Fruit fly (Drosophila melanogaster) whole organism: Measurements from ENCODE around the gene Cpr30F.

ENCODE experiments used
- CG8478 ChIP-seq: fragments of >200 bp; optimal IDR thresholded peaks from 2 replicates; lab custom pipeline; 2018; ENCODE audit warnings: inconsistent platforms
- Dll ChIP-seq: fragments of >200 bp; optimal IDR thresholded peaks from 2 replicates; lab custom pipeline; 2017
- EcR ChIP-seq, 2 experiments: fragments of >200 bp; optimal IDR thresholded peaks; 2 replicates each; lab custom pipeline; 2017; ENCODE audit warnings: missing biosample characterization in 2 of 2, missing genetic modification characterization in 2 of 2, missing genetic modification reagents in 2 of 2
- pan ChIP-seq: fragments of >200 bp; optimal IDR thresholded peaks from 2 replicates; lab custom pipeline; 2017
- psq ChIP-seq: fragments of >200 bp; optimal IDR thresholded peaks from 2 replicates; lab custom pipeline; 2017
- usp ChIP-seq: fragments of >200 bp; optimal IDR thresholded peaks from 2 replicates; lab custom pipeline; 2017; ENCODE audit warnings: missing biosample characterization, missing genetic modification characterization, mixed read lengths

The Cpr30F gene

dm6 chr2L:9933063-9933462 lies at the start of gene Cpr30F:
Gene Cpr30F, minus strand, starts transcription at chr2L:9933163.
- TF ChIP-seq EcR (GFP tag; optimal IDR thresholded peaks at IDR 0.05; lab: Kevin White, UChicago) (no peak), usp (no peak), pan (lab: Kevin White, UChicago) (no peak)

- TF ChIP-seq psq (lab: Kevin White, UChicago) (no peak), pan (lab: Kevin White, UChicago) (no peak), Dll (lab: Kevin White, UChicago) (no peak)
These were observed 49.6 kb upstream of the Cpr30F start for dm6 chr2L:9982516-9982915.

- TF ChIP-seq psq (lab: Kevin White, UChicago), result no peak
- TF ChIP-seq Dll (lab: Kevin White, UChicago), result no peak
- no peak for TF ChIP-seq CG8478
- no peak for TF ChIP-seq pan (lab: Kevin White, UChicago)
- no peak for TF ChIP-seq usp
- no peak for TF ChIP-seq EcR (GFP tag; optimal IDR thresholded peaks at IDR 0.05; lab: Kevin White, UChicago)
These were observed 48.8 kb upstream of the Cpr30F start for dm6 chr2L:9981809-9982208.

dm6 chr2L:9972624-9973023 lies 39.7 kb upstream of the Cpr30F start:
- TF ChIP-seq usp, result no peak
- TF ChIP-seq Dll (lab: Kevin White, UChicago), result no peak
- no peak for TF ChIP-seq psq (lab: Kevin White, UChicago)
- TF ChIP-seq EcR (GFP tag; optimal IDR thresholded peaks at IDR 0.05; lab: Kevin White, UChicago), result no peak
- no peak for TF ChIP-seq pan (lab: Kevin White, UChicago)
- no peak for TF ChIP-seq CG8478

- TF ChIP-seq CG8478, result no peak
- TF ChIP-seq Dll (lab: Kevin White, UChicago), result no peak
- TF ChIP-seq psq (lab: Kevin White, UChicago), result no peak
- no peak for TF ChIP-seq usp
- no peak for TF ChIP-seq pan (lab: Kevin White, UChicago)
- no peak for TF ChIP-seq EcR (GFP tag; optimal IDR thresholded peaks at IDR 0.05; lab: Kevin White, UChicago)
These were observed 35.3 kb upstream of the Cpr30F start for dm6 chr2L:9968201-9968727.

- TF ChIP-seq EcR (GFP tag; optimal IDR thresholded peaks at IDR 0.05; lab: Kevin White, UChicago), result no peak
- TF ChIP-seq pan (lab: Kevin White, UChicago), result no peak
- TF ChIP-seq CG8478, result no peak
- no peak for TF ChIP-seq usp
- TF ChIP-seq psq (lab: Kevin White, UChicago), result no peak
- no peak for TF ChIP-seq Dll (lab: Kevin White, UChicago)
These were observed 34.2 kb upstream of the Cpr30F start, which contains the start of the genes Dref and RpL13 for dm6 chr2L:9966983-9967737. Gene Dref, minus strand, starts transcription at chr2L:9967229. Gene RpL13, plus strand, starts transcription at chr2L:9967313.

dm6 chr2L:9963603-9964042 lies 30.7 kb upstream of the Cpr30F start, which contains the start of gene CG5850:
Gene CG5850, minus strand, starts transcription at chr2L:9963949.
- no peak for TF ChIP-seq psq (lab: Kevin White, UChicago)
- no peak for TF ChIP-seq usp
- TF ChIP-seq pan (lab: Kevin White, UChicago), result no peak
- no peak for TF ChIP-seq EcR (GFP tag; optimal IDR thresholded peaks at IDR 0.05; lab: Kevin White, UChicago)
- no peak for TF ChIP-seq Dll (lab: Kevin White, UChicago)
- TF ChIP-seq CG8478, result no peak

- TF ChIP-seq EcR (GFP tag; optimal IDR thresholded peaks at IDR 0.05; lab: Kevin White, UChicago) (no peak), CG8478 (no peak), pan (lab: Kevin White, UChicago) (no peak), usp (no peak), Dll (lab: Kevin White, UChicago) (no peak), psq (lab: Kevin White, UChicago) (no peak)
These were observed 27.8 kb upstream of the Cpr30F start for dm6 chr2L:9960758-9961157.

dm6 chr2L:9956993-9957652 lies 24.2 kb upstream of the Cpr30F start, which contains the start of the genes CG4658 and CG5846:
Gene CG4658, plus strand, starts transcription at chr2L:9957132.
Gene CG5846, minus strand, starts transcription at chr2L:9957237.
- no peak for TF ChIP-seq EcR (GFP tag; optimal IDR thresholded peaks at IDR 0.05; lab: Kevin White, UChicago)
- peak; percentile 96 for TF ChIP-seq pan (lab: Kevin White, UChicago)

dm6 chr2L:9954696-9955095 lies 21.7 kb upstream of the Cpr30F start:
- TF ChIP-seq Dll (lab: Kevin White, UChicago), result no peak
- no peak for TF ChIP-seq pan (lab: Kevin White, UChicago)
- no peak for TF ChIP-seq usp
- TF ChIP-seq CG8478, result no peak
- TF ChIP-seq psq (lab: Kevin White, UChicago), result no peak
- TF ChIP-seq EcR (GFP tag; optimal IDR thresholded peaks at IDR 0.05; lab: Kevin White, UChicago), result no peak

dm6 chr2L:9954119-9954518 lies 21.2 kb upstream of the Cpr30F start, which contains the start of the genes CG13126 and CG4709:
Gene CG13126, minus strand, starts transcription at chr2L:9954181.
Gene CG4709, plus strand, starts transcription at chr2L:9954325.
- TF ChIP-seq psq (lab: Kevin White, UChicago) (no peak), EcR (GFP tag; optimal IDR thresholded peaks at IDR 0.05; lab: Kevin White, UChicago) (no peak), Dll (lab: Kevin White, UChicago) (no peak), CG8478 (no peak), pan (lab: Kevin White, UChicago) (no peak), usp (no peak)
